Worm (Caenorhabditis elegans) whole organism, young adult: ENCODE measurements around the gene cutl-24.

Experiments used
- B0261.1 ChIP-seq: sonication (generic microtip); optimal IDR thresholded peaks from 2 replicates; lab custom pipeline; 2016; ENCODE audit warnings: mild to moderate bottlenecking, missing genetic modification characterization, moderate library complexity, missing compliant biosample characterization
- F57A8.1 ChIP-seq: fragments of 200-800 bp; sonication (Bioruptor generic); optimal IDR thresholded peaks from 2 replicates; lab custom pipeline; 2018; ENCODE audit warnings: mild to moderate bottlenecking, missing genetic modification characterization, moderate library complexity, missing compliant biosample characterization
- gei-17 ChIP-seq: fragments of 200-800 bp; sonication (Bioruptor generic); optimal IDR thresholded peaks from 2 replicates; lab custom pipeline; 2018; ENCODE audit warnings: mild to moderate bottlenecking, missing genetic modification characterization, missing compliant biosample characterization
- mel-28 ChIP-seq: sonication (generic microtip); optimal IDR thresholded peaks from 2 replicates; lab custom pipeline; 2016; ENCODE audit warnings: borderline replicate concordance, mild to moderate bottlenecking, missing genetic modification characterization, missing compliant biosample characterization

- TF ChIP-seq mel-28 (tag; lab: Kevin White, UChicago) = no peak
- TF ChIP-seq B0261.1 = no peak
- TF ChIP-seq F57A8.1 (GFP tag; lab: Kevin White, UChicago) = no peak
- no peak for TF ChIP-seq gei-17 (GFP tag; lab: Kevin White, UChicago)
Observed at ce11 chrIV:175698-176097, 10.8 kb downstream of the cutl-24 start.
